Worm (Caenorhabditis elegans) whole organism, young adult: ENCODE data around the gene Y69A2AR.32.

Experiments
- B0019.2 ChIP-seq: fragments of 200-800 bp; sonication (Bioruptor generic); conservative IDR thresholded peaks from 2 replicates; pipeline ENCODE4 v1.3.6; 2022; ENCODE audit warnings: missing genetic modification reagents, missing genetic modification characterization, missing compliant biosample characterization
- B0261.1 ChIP-seq: sonication (generic microtip); optimal IDR thresholded peaks from 2 replicates; lab custom pipeline; 2016; ENCODE audit warnings: mild to moderate bottlenecking, missing genetic modification characterization, moderate library complexity, missing compliant biosample characterization
- B0336.3 ChIP-seq: fragments of 200-800 bp; sonication (Bioruptor generic); IDR thresholded peaks from 2 replicates; pipeline ENCODE4 v1.3.6; 2022; ENCODE audit warnings: missing genetic modification characterization, missing compliant biosample characterization
- F39B2.1 ChIP-seq: fragments of 200-800 bp; sonication (Bioruptor generic); IDR thresholded peaks from 2 replicates; pipeline ENCODE4 v1.3.6; 2022; ENCODE audit warnings: missing genetic modification reagents, missing genetic modification characterization, missing compliant biosample characterization
- F52B5.7 ChIP-seq: sonication (generic microtip); optimal IDR thresholded peaks from 2 replicates; lab custom pipeline; 2016; ENCODE audit warnings: mild to moderate bottlenecking, missing genetic modification characterization, missing compliant biosample characterization
- F57A8.1 ChIP-seq: fragments of 200-800 bp; sonication (Bioruptor generic); optimal IDR thresholded peaks from 2 replicates; lab custom pipeline; 2018; ENCODE audit warnings: mild to moderate bottlenecking, missing genetic modification characterization, moderate library complexity, missing compliant biosample characterization
- T07F8.4 ChIP-seq: sonication (generic microtip); optimal IDR thresholded peaks from 2 replicates; lab custom pipeline; 2016; ENCODE audit warnings: mild to moderate bottlenecking, missing genetic modification characterization, moderate library complexity, missing compliant biosample characterization
- Y53F4B.3 ChIP-seq: fragments of 200-800 bp; sonication (Bioruptor generic); IDR thresholded peaks from 2 replicates; pipeline ENCODE4 v1.3.6; 2022; ENCODE audit warnings: missing genetic modification reagents, missing genetic modification characterization, missing compliant biosample characterization
- Y53G8AR.9 ChIP-seq: fragments of 200-800 bp; sonication (Bioruptor generic); conservative IDR thresholded peaks from 2 replicates; pipeline ENCODE4 v1.3.6; 2022; ENCODE audit warnings: missing genetic modification reagents, missing genetic modification characterization, missing compliant biosample characterization
- Y67H2A.10 ChIP-seq: fragments of 200-800 bp; sonication (Bioruptor generic); conservative IDR thresholded peaks from 2 replicates; pipeline ENCODE4 v1.3.6; 2022; ENCODE audit warnings: missing genetic modification reagents, missing genetic modification characterization, missing compliant biosample characterization
- Y79H2A.3 ChIP-seq: fragments of 200-800 bp; sonication (Bioruptor generic); conservative IDR thresholded peaks from 2 replicates; pipeline ENCODE4 v1.3.6; 2022; ENCODE audit warnings: missing genetic modification reagents, missing genetic modification characterization, missing compliant biosample characterization
- Y95B8A.8 ChIP-seq: fragments of 200-800 bp; sonication (Bioruptor generic); IDR thresholded peaks from 2 replicates; pipeline ENCODE4 v1.3.6; 2022; ENCODE audit warnings: missing genetic modification reagents, missing genetic modification characterization, missing compliant biosample characterization
- ZK185.1 ChIP-seq: sonication (generic microtip); optimal IDR thresholded peaks from 2 replicates; lab custom pipeline; 2016; ENCODE audit warnings: mild to moderate bottlenecking, missing genetic modification characterization, missing compliant biosample characterization; ENCODE audit not compliant: poor library complexity, severe bottlenecking
- athp-1 ChIP-seq: sonication (generic microtip); optimal IDR thresholded peaks from 2 replicates; lab custom pipeline; 2017; ENCODE audit warnings: mild to moderate bottlenecking, missing genetic modification characterization, missing compliant biosample characterization
- ceh-27 ChIP-seq: fragments of 200-800 bp; sonication (Bioruptor generic); optimal IDR thresholded peaks from 2 replicates; lab custom pipeline; 2018; ENCODE audit warnings: mild to moderate bottlenecking, missing genetic modification characterization, moderate library complexity, missing compliant biosample characterization
- dpff-1 ChIP-seq: sonication (generic microtip); optimal IDR thresholded peaks from 2 replicates; lab custom pipeline; 2017; ENCODE audit warnings: mild to moderate bottlenecking, missing genetic modification characterization, missing compliant biosample characterization
- dpl-1 ChIP-seq: fragments of 150-350 bp; optimal IDR thresholded peaks from 2 replicates; lab custom pipeline; 2014; ENCODE audit warnings: missing biosample characterization, missing genetic modification reagents, missing genetic modification characterization
- egl-18 ChIP-seq: fragments of 200-800 bp; sonication (Bioruptor generic); IDR thresholded peaks from 2 replicates; pipeline ENCODE4 v1.3.6; 2022; ENCODE audit warnings: missing genetic modification reagents, missing genetic modification characterization, missing compliant biosample characterization
- egl-44 ChIP-seq: fragments of 200-800 bp; sonication (Bioruptor generic); IDR thresholded peaks from 2 replicates; pipeline ENCODE4 v1.3.6; 2022; ENCODE audit warnings: missing genetic modification reagents, missing genetic modification characterization, missing compliant biosample characterization
- gei-17 ChIP-seq: fragments of 200-800 bp; sonication (Bioruptor generic); optimal IDR thresholded peaks from 2 replicates; lab custom pipeline; 2018; ENCODE audit warnings: mild to moderate bottlenecking, missing genetic modification characterization, missing compliant biosample characterization
- hmg-1.2 ChIP-seq: fragments of 200-800 bp; sonication (Bioruptor generic); IDR thresholded peaks from 2 replicates; pipeline ENCODE4 v1.3.6; 2022; ENCODE audit warnings: missing genetic modification reagents, missing genetic modification characterization, missing compliant biosample characterization
- hmg-20 ChIP-seq: fragments of 200-800 bp; sonication (Bioruptor generic); IDR thresholded peaks from 2 replicates; pipeline ENCODE4 v1.3.6; 2022; ENCODE audit warnings: missing genetic modification reagents, missing genetic modification characterization, missing compliant biosample characterization
- hrde-1 ChIP-seq: sonication (generic microtip); optimal IDR thresholded peaks from 2 replicates; lab custom pipeline; 2016; ENCODE audit warnings: missing genetic modification characterization, mild to moderate bottlenecking, missing compliant biosample characterization, moderate library complexity, missing genotype, missing genetic modification reagents, borderline replicate concordance
- hsf-1 ChIP-seq: fragments of 200-800 bp; sonication (Bioruptor generic); IDR thresholded peaks from 2 replicates; pipeline ENCODE4 v1.3.6; 2022; ENCODE audit warnings: missing genetic modification reagents, missing genetic modification characterization, missing compliant biosample characterization
- lin-26 ChIP-seq: fragments of 200-800 bp; sonication (Bioruptor generic); IDR thresholded peaks from 2 replicates; pipeline ENCODE4 v1.3.6; 2022; ENCODE audit warnings: missing genetic modification reagents, missing genetic modification characterization, missing compliant biosample characterization
- lin-54 ChIP-seq: fragments of 200-800 bp; sonication (Bioruptor generic); optimal IDR thresholded peaks from 2 replicates; lab custom pipeline; 2018; ENCODE audit warnings: mild to moderate bottlenecking, missing genetic modification characterization, missing compliant biosample characterization
- lir-1 ChIP-seq: fragments of 200-800 bp; sonication (Bioruptor generic); conservative IDR thresholded peaks from 2 replicates; pipeline ENCODE4 v1.3.6; 2022; ENCODE audit warnings: missing genetic modification reagents, missing genetic modification characterization, missing compliant biosample characterization
- lsl-1 ChIP-seq: fragments of 200-800 bp; sonication (Bioruptor generic); optimal IDR thresholded peaks from 2 replicates; lab custom pipeline; 2018; ENCODE audit warnings: mild to moderate bottlenecking, missing genetic modification characterization, moderate library complexity, missing compliant biosample characterization
- lsy-27 ChIP-seq: sonication (generic microtip); optimal IDR thresholded peaks from 2 replicates; lab custom pipeline; 2017; ENCODE audit warnings: missing genetic modification characterization, mild to moderate bottlenecking, missing compliant biosample characterization, antibody characterized with exemption, missing genotype, borderline replicate concordance; ENCODE audit not compliant: insufficient read depth
- madf-3 ChIP-seq: fragments of 200-800 bp; sonication (Bioruptor generic); IDR thresholded peaks from 2 replicates; pipeline ENCODE4 v1.3.6; 2022; ENCODE audit warnings: missing genetic modification reagents, missing genetic modification characterization, missing compliant biosample characterization
- mes-4 ChIP-seq: sonication (generic microtip); optimal IDR thresholded peaks from 2 replicates; lab custom pipeline; 2016; ENCODE audit warnings: missing genotype, missing genetic modification characterization, missing compliant biosample characterization
- mxl-1 ChIP-seq: sonication (generic microtip); optimal IDR thresholded peaks from 2 replicates; lab custom pipeline; 2016; ENCODE audit warnings: missing genetic modification characterization, missing compliant biosample characterization
- nfyb-1 ChIP-seq: fragments of 200-800 bp; sonication (Bioruptor generic); IDR thresholded peaks from 2 replicates; pipeline ENCODE4 v1.3.6; 2022; ENCODE audit warnings: missing genetic modification reagents, missing genetic modification characterization, missing compliant biosample characterization
- nhr-27 ChIP-seq: fragments of 200-800 bp; sonication (Bioruptor generic); optimal IDR thresholded peaks from 2 replicates; lab custom pipeline; 2018; ENCODE audit warnings: mild to moderate bottlenecking, missing genetic modification characterization, moderate library complexity, missing compliant biosample characterization
- nhr-90 ChIP-seq: sonication (generic microtip); optimal IDR thresholded peaks from 2 replicates; lab custom pipeline; 2016; ENCODE audit warnings: missing genotype, mild to moderate bottlenecking, missing genetic modification characterization, missing compliant biosample characterization
- pbrm-1 ChIP-seq: fragments of 200-800 bp; sonication (Bioruptor generic); IDR thresholded peaks from 2 replicates; pipeline ENCODE4 v1.3.6; 2022; ENCODE audit warnings: missing genetic modification reagents, missing genetic modification characterization, missing compliant biosample characterization
- sdz-38 ChIP-seq: sonication (generic microtip); optimal IDR thresholded peaks from 2 replicates; lab custom pipeline; 2016; ENCODE audit warnings: missing genotype, missing genetic modification characterization, missing compliant biosample characterization
- snpc-1.1 ChIP-seq: sonication (generic microtip); optimal IDR thresholded peaks from 2 replicates; lab custom pipeline; 2017; ENCODE audit warnings: missing genetic modification characterization, mild to moderate bottlenecking, missing compliant biosample characterization, antibody characterized with exemption, moderate library complexity, missing genotype, missing genetic modification reagents; ENCODE audit not compliant: insufficient read depth
- snpc-4 ChIP-seq, 5 experiments: fragments of 150-350 bp in 1 of 5; sonication (generic microtip) in 4 of 5; optimal IDR thresholded peaks; 2 replicates each; lab custom pipeline; 2014 to 2018; ENCODE audit warnings: missing genetic modification characterization in 5 of 5, missing biosample characterization in 3 of 5, antibody characterized with exemption in 2 of 5, mild to moderate bottlenecking in 2 of 5, missing compliant biosample characterization in 2 of 5, missing genotype in 2 of 5, moderate library complexity in 2 of 5, missing genetic modification reagents in 1 of 5
- somi-1 ChIP-seq: fragments of 200-800 bp; sonication (Bioruptor generic); optimal IDR thresholded peaks from 2 replicates; lab custom pipeline; 2018; ENCODE audit warnings: mild to moderate bottlenecking, missing genetic modification characterization, missing compliant biosample characterization
- sptf-2 ChIP-seq: fragments of 200-800 bp; sonication (Bioruptor generic); optimal IDR thresholded peaks from 2 replicates; lab custom pipeline; 2018; ENCODE audit warnings: mild to moderate bottlenecking, missing genetic modification characterization, missing compliant biosample characterization
- tbx-9 ChIP-seq: sonication (generic microtip); optimal IDR thresholded peaks from 2 replicates; lab custom pipeline; 2016; ENCODE audit warnings: borderline replicate concordance, missing genetic modification characterization, inconsistent platforms, missing compliant biosample characterization
- unc-130 ChIP-seq: sonication (generic microtip); optimal IDR thresholded peaks from 2 replicates; lab custom pipeline; 2016; ENCODE audit warnings: missing genetic modification reagents, missing genetic modification characterization, missing compliant biosample characterization
- xnd-1 ChIP-seq: sonication (generic microtip); optimal IDR thresholded peaks from 2 replicates; lab custom pipeline; 2016; ENCODE audit warnings: missing genotype, missing genetic modification reagents, missing genetic modification characterization, missing compliant biosample characterization
- ztf-26 ChIP-seq: sonication (generic microtip); optimal IDR thresholded peaks from 2 replicates; lab custom pipeline; 2017; ENCODE audit warnings: missing genetic modification characterization, missing compliant biosample characterization
- ztf-3 ChIP-seq: fragments of 200-800 bp; sonication (Bioruptor generic); optimal IDR thresholded peaks from 2 replicates; lab custom pipeline; 2018; ENCODE audit warnings: mild to moderate bottlenecking, missing genetic modification characterization, missing compliant biosample characterization

The Y69A2AR.32 gene

DNA sequence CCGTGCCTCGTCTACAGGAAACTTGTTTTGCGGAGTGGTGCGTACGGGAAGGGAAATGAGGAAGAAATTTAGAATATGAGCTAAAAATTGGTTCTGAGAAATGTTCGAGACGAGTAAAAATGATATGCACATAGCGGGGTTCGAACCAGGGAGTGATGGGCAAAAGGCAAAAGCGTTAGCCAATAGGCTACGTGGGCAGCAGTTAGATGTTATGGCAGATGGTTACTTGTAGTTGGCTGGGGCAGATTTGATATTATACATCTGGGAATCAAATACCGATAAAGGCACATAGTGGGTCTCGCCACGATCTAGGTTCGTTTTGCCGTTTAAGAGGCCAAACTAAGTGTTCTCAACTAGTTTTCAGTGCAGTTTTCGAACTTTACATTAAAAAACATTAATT is 47.1 kb downstream of the Y69A2AR.32 start (continued):
- TF ChIP-seq Y79H2A.3 (GFP tag; lab: Robert Waterston, UW) (0 out of 2 replicates have a peak, but pooled peaks have one; percentile 11), lsy-27 (no peak), hmg-20 (GFP tag; lab: Robert Waterston, UW) (no peak), hsf-1 (GFP tag; lab: Robert Waterston, UW) (0 out of 2 replicates have a peak, but pooled peaks have one; percentile 46), ZK185.1 (no peak), mes-4 (peak; percentile 16), pbrm-1 (GFP tag; lab: Robert Waterston, UW) (0 out of 2 replicates have a peak, but pooled peaks have one; percentile 43), hmg-1.2 (GFP tag; lab: Robert Waterston, UW) (peak; percentile 53), lsl-1 (GFP tag; lab: Kevin White, UChicago) (peak; percentile 24), Y95B8A.8 (GFP tag; lab: Robert Waterston, UW) (no peak), ztf-3 (GFP tag; lab: Kevin White, UChicago) (no peak), hrde-1 (tag; lab: Kevin White, UChicago) (no peak), nfyb-1 (GFP tag; lab: Robert Waterston, UW) (peak; percentile 79), Y67H2A.10 (GFP tag; lab: Robert Waterston, UW) (no peak; the same call in 1 of the 2 replicates), snpc-1.1 (tag; lab: Kevin White, UChicago) (no peak), sptf-2 (GFP tag; lab: Kevin White, UChicago) (peak; percentile 42), B0261.1 (tag; lab: Kevin White, UChicago) (peak; percentile 87), B0336.3 (GFP tag; lab: Robert Waterston, UW) (no peak), xnd-1 (tag; lab: Kevin White, UChicago) (no peak), egl-44 (GFP tag; lab: Robert Waterston, UW) (no peak), mxl-1 (tag; lab: Kevin White, UChicago) (peak; percentile 81), Y53F4B.3 (GFP tag; lab: Robert Waterston, UW) (no peak), snpc-4 (GFP tag; optimal IDR thresholded peaks at IDR 0.05; lab: Kevin White, UChicago) (peak; percentile 23), snpc-4 (tag; optimal IDR thresholded peaks at IDR 0.05; lab: Kevin White, UChicago) (peak in 3 of 4 experiments; percentile 11 to 37 (median 15)), T07F8.4 (peak; percentile 61), egl-18 (no peak), F52B5.7 (tag; lab: Kevin White, UChicago) (no peak), dpl-1 (GFP tag; lab: Kevin White, UChicago) (no peak), ceh-27 (GFP tag; lab: Kevin White, UChicago) (peak; percentile 15), lir-1 (GFP tag; lab: Robert Waterston, UW) (no peak), sdz-38 (tag; lab: Kevin White, UChicago) (no peak), Y53G8AR.9 (GFP tag; lab: Robert Waterston, UW) (0 out of 2 replicates have a peak, but pooled peaks have one; percentile 22), dpff-1 (tag; lab: Kevin White, UChicago) (no peak), F57A8.1 (GFP tag; lab: Kevin White, UChicago) (no peak), gei-17 (no peak), madf-3 (no peak), F39B2.1 (GFP tag; lab: Robert Waterston, UW) (no peak), nhr-27 (no peak), athp-1 (peak; percentile 60), ztf-26 (tag; lab: Kevin White, UChicago) (no peak), unc-130 (GFP tag; lab: Kevin White, UChicago) (no peak), B0019.2 (GFP tag; lab: Robert Waterston, UW) (no peak), somi-1 (GFP tag; lab: Kevin White, UChicago) (no peak), tbx-9 (tag; lab: Kevin White, UChicago) (no peak), lin-54 (GFP tag; lab: Kevin White, UChicago) (peak; percentile 52), lin-26 (peak; percentile 92), nhr-90 (peak; percentile 83)
- TF ChIP-seq, all 124 proteins: peak for 46
